Worm (Caenorhabditis elegans): ENCODE measurements around the gene C06A8.6.

Gene C06A8.6

DNA sequence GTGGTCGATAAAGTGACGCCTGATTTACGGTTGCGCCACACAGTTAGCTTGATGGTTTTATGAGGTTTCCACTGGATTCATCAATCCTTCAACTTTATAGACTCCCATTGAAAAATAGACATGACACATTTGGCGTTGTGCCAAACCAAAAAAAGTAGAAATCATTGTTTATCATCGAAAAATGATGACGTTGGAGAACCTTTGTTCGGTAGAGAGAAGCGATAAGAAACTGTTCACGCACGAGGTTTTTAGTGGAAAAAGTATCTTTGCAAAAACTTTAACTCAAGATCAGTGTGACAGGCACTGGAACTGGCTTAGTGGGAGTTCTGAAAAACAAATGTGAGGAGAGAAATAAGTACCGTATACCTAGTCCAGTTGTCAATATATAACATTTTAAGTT, 41.3 kb downstream of the C06A8.6 start:
- no peak for TF ChIP-seq med-1 (GFP tag; optimal IDR thresholded peaks at IDR 0.05; ENCODE audit: insufficient read depth)

- TF ChIP-seq med-1 (GFP tag; optimal IDR thresholded peaks at IDR 0.05; ENCODE audit: insufficient read depth) (no peak), cog-1 (tag; optimal IDR thresholded peaks at IDR 0.05) (peak; percentile 57), ztf-29 (GFP tag; IDR thresholded peaks at IDR 0.05) (no peak), ref-1 (GFP tag; conservative IDR thresholded peaks at IDR 0.05) (no peak), T22C8.4 (GFP tag; IDR thresholded peaks at IDR 0.05) (no peak), ztf-23 (GFP tag; IDR thresholded peaks at IDR 0.05) (no peak), klf-2 (GFP tag; conservative IDR thresholded peaks at IDR 0.05) (no peak), tab-1 (GFP tag; IDR thresholded peaks at IDR 0.05) (0 out of 2 replicates have a peak, but pooled peaks have one; percentile 32), flt-1 (GFP tag; IDR thresholded peaks at IDR 0.05) (no peak)
Observed at ce11 chrII:7814215-7814614, 41.9 kb downstream of the C06A8.6 start.

DNA sequence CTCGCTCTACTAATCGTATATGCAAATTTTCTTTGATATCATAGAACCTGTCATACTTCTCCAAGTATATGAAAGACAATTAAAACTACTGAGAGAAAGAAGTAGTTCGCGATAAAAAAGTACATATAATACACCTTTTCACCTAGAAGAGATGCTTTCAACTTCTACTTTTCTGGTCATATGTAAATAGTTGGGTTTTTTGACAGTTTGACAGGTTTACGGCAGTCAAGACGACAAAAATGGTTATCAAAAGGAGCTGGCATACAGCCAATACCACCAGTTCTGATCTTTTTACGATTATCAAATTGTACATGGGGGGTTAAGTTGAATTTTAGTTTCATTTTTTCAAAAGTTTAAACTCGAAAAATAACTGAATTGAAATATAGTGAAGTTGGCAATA, 42.6 kb downstream of the C06A8.6 start:
- TF ChIP-seq klf-2 (GFP tag; conservative IDR thresholded peaks at IDR 0.05) (no peak), med-1 (GFP tag; optimal IDR thresholded peaks at IDR 0.05; ENCODE audit: insufficient read depth) (no peak), ref-1 (GFP tag; conservative IDR thresholded peaks at IDR 0.05) (no peak), flt-1 (GFP tag; IDR thresholded peaks at IDR 0.05) (no peak), tab-1 (GFP tag; IDR thresholded peaks at IDR 0.05) (no peak), T22C8.4 (GFP tag; IDR thresholded peaks at IDR 0.05) (no peak), ztf-29 (GFP tag; IDR thresholded peaks at IDR 0.05) (no peak), ztf-23 (GFP tag; IDR thresholded peaks at IDR 0.05) (no peak), cog-1 (tag; optimal IDR thresholded peaks at IDR 0.05) (no peak)

DNA sequence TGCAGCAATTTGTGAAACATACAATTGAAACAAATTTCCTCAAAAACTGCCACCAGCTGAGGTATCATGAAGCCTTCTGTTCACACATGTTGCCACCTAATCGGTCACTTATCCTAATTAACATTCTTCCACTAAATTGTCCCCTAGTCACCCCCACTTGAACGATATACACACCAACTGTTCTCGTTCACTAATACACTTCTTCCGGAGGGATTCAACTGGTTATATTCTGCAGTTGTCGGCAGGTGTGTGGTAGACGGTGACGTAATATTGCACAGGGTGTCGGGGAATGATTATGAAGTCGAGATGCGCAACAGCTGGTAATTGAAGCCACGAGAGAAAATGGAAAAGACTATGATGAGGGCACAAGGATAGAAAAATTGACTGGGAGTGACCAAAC, 43.1 kb downstream of the C06A8.6 start:
- TF ChIP-seq ref-1 (GFP tag; conservative IDR thresholded peaks at IDR 0.05) (no peak), T22C8.4 (GFP tag; IDR thresholded peaks at IDR 0.05) (no peak), tab-1 (GFP tag; IDR thresholded peaks at IDR 0.05) (no peak), ztf-29 (GFP tag; IDR thresholded peaks at IDR 0.05) (no peak), klf-2 (GFP tag; conservative IDR thresholded peaks at IDR 0.05) (no peak), med-1 (GFP tag; optimal IDR thresholded peaks at IDR 0.05; ENCODE audit: insufficient read depth) (no peak), cog-1 (tag; optimal IDR thresholded peaks at IDR 0.05) (no peak), ztf-23 (GFP tag; IDR thresholded peaks at IDR 0.05) (no peak), flt-1 (GFP tag; IDR thresholded peaks at IDR 0.05) (no peak)

DNA sequence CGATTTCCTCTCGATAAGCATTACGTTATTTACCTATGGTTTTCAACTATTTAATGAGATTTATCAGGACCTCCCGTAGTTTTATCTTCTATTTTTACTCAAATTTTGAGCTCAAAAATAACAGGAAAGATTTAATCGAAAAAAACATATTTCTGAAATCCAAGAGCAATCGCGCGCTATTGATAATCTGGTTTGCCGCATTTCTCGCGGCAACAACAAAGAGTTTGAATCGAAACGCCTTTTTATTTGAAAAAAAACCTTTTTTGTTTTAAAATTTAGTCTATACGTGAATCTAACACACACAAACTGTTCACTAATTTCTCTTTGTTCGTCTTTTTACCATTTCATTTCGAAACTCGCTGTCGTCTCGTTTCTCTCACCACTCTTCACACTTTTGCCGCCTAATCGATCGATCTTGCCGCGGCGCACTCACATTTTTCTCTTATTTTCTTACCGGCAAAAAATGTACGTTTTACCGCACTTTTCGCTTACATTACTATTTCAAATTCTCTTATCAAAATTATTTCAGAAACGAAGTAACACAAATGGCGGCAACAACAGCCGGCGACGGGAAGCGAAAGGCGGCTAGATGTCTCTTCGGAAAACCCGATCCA, 44.0 kb downstream of the C06A8.6 start, which contains the start of gene cki-2:
cki-2 (plus strand) TSS at position 337 of the 614 bp plus-strand sequence.
- TF ChIP-seq T22C8.4 (GFP tag; IDR thresholded peaks at IDR 0.05) (peak; percentile 37; the same call in 1 of the 2 replicates), flt-1 (GFP tag; IDR thresholded peaks at IDR 0.05) (no peak)

DNA sequence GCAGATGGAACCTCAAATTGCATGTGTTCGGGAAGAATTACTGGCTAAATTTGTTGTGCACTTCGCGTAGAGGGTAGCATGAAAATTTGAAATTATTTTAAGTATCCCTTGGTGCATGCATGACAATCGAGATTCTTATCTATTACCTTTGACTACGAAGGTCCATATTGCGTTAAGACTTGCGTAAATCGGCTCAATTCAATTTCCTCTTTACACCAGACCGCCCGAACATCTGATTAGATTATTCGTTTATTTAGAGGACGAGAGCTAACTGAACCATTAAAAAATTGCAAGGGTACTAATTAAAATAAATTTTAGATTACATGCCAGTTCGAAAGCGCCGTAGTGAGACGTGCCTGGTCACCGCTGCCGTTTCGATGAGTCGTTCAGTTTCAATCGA, 45.3 kb downstream of the C06A8.6 start:
- TF ChIP-seq ztf-29 (GFP tag; IDR thresholded peaks at IDR 0.05) (no peak), klf-2 (GFP tag; conservative IDR thresholded peaks at IDR 0.05) (no peak), cog-1 (tag; optimal IDR thresholded peaks at IDR 0.05) (no peak), ztf-23 (GFP tag; IDR thresholded peaks at IDR 0.05) (no peak), tab-1 (GFP tag; IDR thresholded peaks at IDR 0.05) (no peak), T22C8.4 (GFP tag; IDR thresholded peaks at IDR 0.05) (no peak), flt-1 (GFP tag; IDR thresholded peaks at IDR 0.05) (no peak), med-1 (GFP tag; optimal IDR thresholded peaks at IDR 0.05; ENCODE audit: insufficient read depth) (no peak), ref-1 (GFP tag; conservative IDR thresholded peaks at IDR 0.05) (no peak)

ce11 chrII:7819359-7819758, 47.1 kb downstream of the C06A8.6 start:
- TF ChIP-seq T22C8.4 (GFP tag; IDR thresholded peaks at IDR 0.05) (no peak), ztf-29 (GFP tag; IDR thresholded peaks at IDR 0.05) (no peak), tab-1 (GFP tag; IDR thresholded peaks at IDR 0.05) (no peak), flt-1 (GFP tag; IDR thresholded peaks at IDR 0.05) (no peak), cog-1 (tag; optimal IDR thresholded peaks at IDR 0.05) (no peak), med-1 (GFP tag; optimal IDR thresholded peaks at IDR 0.05; ENCODE audit: insufficient read depth) (no peak), klf-2 (GFP tag; conservative IDR thresholded peaks at IDR 0.05) (no peak)

DNA sequence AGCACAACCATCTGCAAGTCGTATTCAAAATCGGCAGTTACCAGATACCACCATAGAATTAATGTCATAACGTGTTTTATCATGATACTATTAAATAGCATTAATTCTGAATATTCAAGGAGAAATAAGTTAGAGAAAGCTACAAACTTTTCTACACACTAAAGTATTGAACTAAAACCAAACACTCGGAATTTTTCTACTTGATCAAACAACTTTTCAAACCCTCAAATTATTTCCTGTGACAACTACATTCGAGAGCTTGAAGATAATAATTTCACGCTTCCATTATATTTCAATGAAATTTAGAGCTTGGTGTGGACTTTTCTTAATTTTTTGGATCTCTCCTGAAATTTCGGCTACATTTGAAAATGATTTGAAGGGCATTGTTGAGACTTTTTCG, 50.2 kb downstream of the C06A8.6 start, which contains the start of gene irld-47:
irld-47 (minus strand) TSS at position 101 of the 400 bp plus-strand sequence.
- TF ChIP-seq ztf-29 (GFP tag; IDR thresholded peaks at IDR 0.05): no peak
- no peak for TF ChIP-seq med-1 (GFP tag; optimal IDR thresholded peaks at IDR 0.05; ENCODE audit: insufficient read depth)
- no peak for TF ChIP-seq flt-1 (GFP tag; IDR thresholded peaks at IDR 0.05)
- no peak for TF ChIP-seq cog-1 (tag; optimal IDR thresholded peaks at IDR 0.05)
- no peak for TF ChIP-seq tab-1 (GFP tag; IDR thresholded peaks at IDR 0.05)
- TF ChIP-seq ref-1 (GFP tag; conservative IDR thresholded peaks at IDR 0.05): no peak
- TF ChIP-seq klf-2 (GFP tag; conservative IDR thresholded peaks at IDR 0.05): no peak
- TF ChIP-seq ztf-23 (GFP tag; IDR thresholded peaks at IDR 0.05): no peak
- no peak for TF ChIP-seq T22C8.4 (GFP tag; IDR thresholded peaks at IDR 0.05)
